Worm (Caenorhabditis elegans) whole organism, L3 larva: Measurements from ENCODE around the gene ace-1.

Source experiments
- fos-1 ChIP-seq: fragments of 150-350 bp; optimal IDR thresholded peaks from 2 replicates; lab custom pipeline; 2014; ENCODE audit warnings: missing biosample characterization, missing genetic modification characterization
- lin-39 ChIP-seq: fragments of 150-350 bp; optimal IDR thresholded peaks from 2 replicates; lab custom pipeline; 2018; ENCODE audit warnings: missing biosample characterization, missing genetic modification reagents, missing genetic modification characterization
- nhr-11 ChIP-seq: fragments of 150-350 bp; optimal IDR thresholded peaks from 2 replicates; lab custom pipeline; 2014; ENCODE audit warnings: missing biosample characterization, missing genetic modification characterization
- nhr-28 ChIP-seq: fragments of 150-350 bp; optimal IDR thresholded peaks from 2 replicates; lab custom pipeline; 2014; ENCODE audit warnings: missing biosample characterization, missing genetic modification characterization
- nhr-43 ChIP-seq: sonication (generic microtip); optimal IDR thresholded peaks from 2 replicates; lab custom pipeline; 2016; ENCODE audit warnings: mild to moderate bottlenecking, missing genetic modification characterization, missing compliant biosample characterization; ENCODE audit not compliant: poor library complexity, severe bottlenecking
- skn-1 ChIP-seq: fragments of 150-350 bp; optimal IDR thresholded peaks from 2 replicates; lab custom pipeline; 2014; ENCODE audit warnings: missing biosample characterization, missing genetic modification characterization
- snpc-4 ChIP-seq: fragments of 150-350 bp; optimal IDR thresholded peaks from 2 replicates; lab custom pipeline; 2014; ENCODE audit warnings: missing biosample characterization, missing genetic modification characterization
- unc-39 ChIP-seq: sonication (generic microtip); optimal IDR thresholded peaks from 4 replicates; lab custom pipeline; 2017; ENCODE audit warnings: missing biosample characterization, missing genetic modification characterization
- unc-62 ChIP-seq: fragments of 150-350 bp; sonication (generic microtip); optimal IDR thresholded peaks from 4 replicates; lab custom pipeline; 2014; ENCODE audit warnings: missing biosample characterization, missing genetic modification reagents, missing genetic modification characterization

DNA sequence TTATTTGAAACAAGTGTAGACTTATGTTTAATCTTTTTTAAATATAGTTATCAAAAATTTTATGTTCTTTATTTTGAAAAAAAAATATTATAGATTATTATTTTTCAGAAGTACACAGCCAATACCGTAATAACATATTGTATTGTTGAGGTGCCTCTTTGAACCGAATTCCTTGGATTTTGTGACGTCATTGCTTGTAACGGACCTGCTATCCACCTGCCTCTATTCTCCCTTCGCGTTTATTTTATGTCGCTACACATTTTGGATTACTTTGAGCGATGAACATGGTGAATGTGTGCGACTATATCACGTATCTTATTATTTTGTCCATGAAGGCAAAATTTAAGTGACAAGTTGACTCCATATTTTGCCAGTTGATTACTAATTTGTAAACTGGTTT, 39.9 kb upstream of the ace-1 start:
- TF ChIP-seq nhr-11 (tag; lab: Kevin White, UChicago), result no peak
- TF ChIP-seq unc-62 (GFP tag; lab: Kevin White, UChicago), result no peak
- TF ChIP-seq nhr-43, result peak; percentile 50
- TF ChIP-seq nhr-28 (tag; lab: Kevin White, UChicago), result no peak
- no peak for TF ChIP-seq unc-39 (tag; lab: Kevin White, UChicago)
- no peak for TF ChIP-seq snpc-4
- no peak for TF ChIP-seq skn-1
- TF ChIP-seq fos-1 (tag; lab: Kevin White, UChicago), result no peak
- no peak for TF ChIP-seq lin-39 (tag; lab: Kevin White, UChicago)
